Worm (Caenorhabditis elegans): ENCODE measurements around the gene sftd-3.

The sftd-3 gene

ce11 chrII:8951270-8951669 lies 12.7 kb downstream of the sftd-3 start:
- TF ChIP-seq ZK546.5 (tag; optimal IDR thresholded peaks at IDR 0.05) (no peak), ama-1 (optimal IDR thresholded peaks at IDR 0.05) (no peak), unc-62 (GFP tag; optimal IDR thresholded peaks at IDR 0.05) (no peak), nhr-67 (tag; optimal IDR thresholded peaks at IDR 0.05) (no peak), pqm-1 (tag; optimal IDR thresholded peaks at IDR 0.05) (no peak), nhr-23 (tag; optimal IDR thresholded peaks at IDR 0.05) (no peak), mdl-1 (tag; optimal IDR thresholded peaks at IDR 0.05) (no peak), zag-1 (tag; optimal IDR thresholded peaks at IDR 0.05) (no peak), fkh-10 (GFP tag; optimal IDR thresholded peaks at IDR 0.05) (no peak), egl-27 (tag; optimal IDR thresholded peaks at IDR 0.05) (no peak), R02D3.7 (tag; optimal IDR thresholded peaks at IDR 0.05) (no peak), nhr-237 (tag; optimal IDR thresholded peaks at IDR 0.05) (no peak), daf-12 (tag; optimal IDR thresholded peaks at IDR 0.05) (no peak), egl-5 (tag; optimal IDR thresholded peaks at IDR 0.05) (no peak), fos-1 (tag; optimal IDR thresholded peaks at IDR 0.05) (no peak)

- TF ChIP-seq unc-39 (tag; optimal IDR thresholded peaks at IDR 0.05): no peak
- no peak for TF ChIP-seq pha-4 (tag; optimal IDR thresholded peaks at IDR 0.05)
- TF ChIP-seq daf-12 (tag; optimal IDR thresholded peaks at IDR 0.05): no peak
- no peak for TF ChIP-seq zag-1 (tag; optimal IDR thresholded peaks at IDR 0.05)
- TF ChIP-seq nhr-11 (tag; optimal IDR thresholded peaks at IDR 0.05): no peak
- TF ChIP-seq fkh-2 (tag; optimal IDR thresholded peaks at IDR 0.05): no peak
- no peak for TF ChIP-seq fos-1 (tag; optimal IDR thresholded peaks at IDR 0.05)
- no peak for TF ChIP-seq elt-1 (tag; optimal IDR thresholded peaks at IDR 0.05)
- TF ChIP-seq ZK546.5 (tag; optimal IDR thresholded peaks at IDR 0.05): no peak
Measured at ce11 chrII:8948640-8949039, 15.3 kb downstream of the sftd-3 start.

- no peak for TF ChIP-seq nhr-25 (tag; optimal IDR thresholded peaks at IDR 0.05)
- TF ChIP-seq nhr-76 (tag; optimal IDR thresholded peaks at IDR 0.05): no peak
- TF ChIP-seq ama-1 (optimal IDR thresholded peaks at IDR 0.05): no peak
- TF ChIP-seq mml-1 (tag; optimal IDR thresholded peaks at IDR 0.05): no peak
- no peak for TF ChIP-seq hmg-11 (tag; optimal IDR thresholded peaks at IDR 0.05)
- TF ChIP-seq tbx-2 (tag; optimal IDR thresholded peaks at IDR 0.05): no peak
- TF ChIP-seq zag-1 (tag; optimal IDR thresholded peaks at IDR 0.05): no peak
- TF ChIP-seq ceh-16 (tag; optimal IDR thresholded peaks at IDR 0.05): no peak
- TF ChIP-seq elt-2 (tag; optimal IDR thresholded peaks at IDR 0.05): no peak
- no peak for TF ChIP-seq ztf-4 (tag; optimal IDR thresholded peaks at IDR 0.05)
- no peak for TF ChIP-seq ceh-9 (tag; optimal IDR thresholded peaks at IDR 0.05)
- TF ChIP-seq ceh-82 (tag; optimal IDR thresholded peaks at IDR 0.05): no peak
- TF ChIP-seq elt-1 (tag; optimal IDR thresholded peaks at IDR 0.05): no peak
- TF ChIP-seq nhr-67 (tag; optimal IDR thresholded peaks at IDR 0.05): no peak
- no peak for TF ChIP-seq nfya-1 (tag; optimal IDR thresholded peaks at IDR 0.05; ENCODE audit: insufficient read depth)
- TF ChIP-seq egl-27 (tag; optimal IDR thresholded peaks at IDR 0.05): no peak
- TF ChIP-seq R02D3.7 (tag; optimal IDR thresholded peaks at IDR 0.05): no peak
- no peak for TF ChIP-seq fkh-2 (tag; optimal IDR thresholded peaks at IDR 0.05)
Measured at ce11 chrII:8947391-8947790, 16.6 kb downstream of the sftd-3 start, which contains the start of gene cutl-15. cutl-15 (minus strand) TSS chrII:8947688.

- TF ChIP-seq unc-62 (GFP tag; optimal IDR thresholded peaks at IDR 0.05) (no peak), fkh-10 (GFP tag; optimal IDR thresholded peaks at IDR 0.05) (peak; percentile 68)
Measured at ce11 chrII:8945167-8945566, 18.8 kb downstream of the sftd-3 start.

- no peak for TF ChIP-seq eor-1 (tag; optimal IDR thresholded peaks at IDR 0.05)
- peak; percentile 61 for TF ChIP-seq elt-1 (tag; optimal IDR thresholded peaks at IDR 0.05)
- no peak for TF ChIP-seq tbx-2 (tag; optimal IDR thresholded peaks at IDR 0.05)
- TF ChIP-seq nhr-12 (tag; optimal IDR thresholded peaks at IDR 0.05): no peak
- TF ChIP-seq daf-12 (tag; optimal IDR thresholded peaks at IDR 0.05): no peak
- no peak for TF ChIP-seq hmg-11 (tag; optimal IDR thresholded peaks at IDR 0.05)
- peak; percentile 35 for TF ChIP-seq nfya-1 (tag; optimal IDR thresholded peaks at IDR 0.05; ENCODE audit: insufficient read depth)
- TF ChIP-seq nhr-43 (tag; optimal IDR thresholded peaks at IDR 0.05; ENCODE audit: poor library complexity, severe bottlenecking): no peak
- no peak for TF ChIP-seq fos-1 (tag; optimal IDR thresholded peaks at IDR 0.05)
- no peak for TF ChIP-seq ceh-16 (tag; optimal IDR thresholded peaks at IDR 0.05)
- no peak for TF ChIP-seq aly-2 (tag; optimal IDR thresholded peaks at IDR 0.05)
- TF ChIP-seq ceh-28 (tag; optimal IDR thresholded peaks at IDR 0.05): no peak
- TF ChIP-seq nhr-28 (tag; optimal IDR thresholded peaks at IDR 0.05): no peak
- no peak for TF ChIP-seq ZK546.5 (tag; optimal IDR thresholded peaks at IDR 0.05)
- peak; percentile 86 for TF ChIP-seq pha-4 (tag; optimal IDR thresholded peaks at IDR 0.05)
- TF ChIP-seq sea-2 (GFP tag; optimal IDR thresholded peaks at IDR 0.05): no peak
- TF ChIP-seq mdl-1 (tag; optimal IDR thresholded peaks at IDR 0.05): no peak
- TF ChIP-seq zag-1 (tag; optimal IDR thresholded peaks at IDR 0.05): no peak
- TF ChIP-seq lin-15B (tag; optimal IDR thresholded peaks at IDR 0.05): peak; percentile 29
- TF ChIP-seq nhr-67 (tag; optimal IDR thresholded peaks at IDR 0.05): no peak
- no peak for TF ChIP-seq ztf-11 (tag; optimal IDR thresholded peaks at IDR 0.05)
- no peak for TF ChIP-seq lin-39 (tag; optimal IDR thresholded peaks at IDR 0.05)
- TF ChIP-seq nhr-25 (tag; optimal IDR thresholded peaks at IDR 0.05): peak; percentile 7
- TF ChIP-seq skn-1 (tag; optimal IDR thresholded peaks at IDR 0.05): no peak
Measured at ce11 chrII:8940362-8940940, 23.5 kb downstream of the sftd-3 start, which contains the start of the genes set-17 and T21B10.4. set-17 (minus strand) TSS chrII:8940488. T21B10.4 (plus strand) TSS chrII:8940894.
